Fruit fly (Drosophila melanogaster) whole organism: ENCODE measurements around the gene cmpy.

Experiments used
- pan ChIP-seq: fragments of >200 bp; optimal IDR thresholded peaks from 2 replicates; lab custom pipeline; 2017
- psq ChIP-seq: fragments of >200 bp; optimal IDR thresholded peaks from 2 replicates; lab custom pipeline; 2017
- usp ChIP-seq: fragments of >200 bp; optimal IDR thresholded peaks from 2 replicates; lab custom pipeline; 2017; ENCODE audit warnings: missing biosample characterization, missing genetic modification characterization, mixed read lengths

- TF ChIP-seq psq (lab: Kevin White, UChicago) (no peak), pan (no peak), usp (no peak)
These were observed 11.8 kb downstream of the cmpy start for dm6 chr3L:20707217-20707616.
